Fruit fly (Drosophila melanogaster) whole organism, embryonic: ENCODE measurements around the gene CG13995.
A peak's percentile ranks its signal among the peaks of the same experiment; 100 is the strongest.

Experiments used
- ATbp ChIP-seq: fragments of 200-800 bp; sonication (Bioruptor generic); optimal IDR thresholded peaks from 2 replicates; lab custom pipeline; 2017; ENCODE audit warnings: missing biosample characterization, mild to moderate bottlenecking, missing genetic modification characterization, missing genetic modification reagents
- Asciz ChIP-seq: fragments of 200-800 bp; sonication (Bioruptor generic); optimal IDR thresholded peaks from 2 replicates; lab custom pipeline; 2017; ENCODE audit warnings: missing biosample characterization, mild to moderate bottlenecking, missing genetic modification characterization, missing genetic modification reagents
- Atf-2 ChIP-seq: fragments of 200-800 bp; sonication (Bioruptor generic); optimal IDR thresholded peaks from 2 replicates; lab custom pipeline; 2016; ENCODE audit warnings: missing biosample characterization, missing genetic modification characterization
- BEAF-32 ChIP-seq: fragments of 200-800 bp; sonication (Bioruptor generic); optimal IDR thresholded peaks from 3 replicates; lab custom pipeline; 2017; ENCODE audit warnings: missing biosample characterization, missing genetic modification characterization, mild to moderate bottlenecking, moderate library complexity, missing genetic modification reagents
- BtbVII ChIP-seq: fragments of 200-800 bp; sonication (Bioruptor generic); optimal IDR thresholded peaks from 3 replicates; lab custom pipeline; 2017; ENCODE audit warnings: missing biosample characterization, mild to moderate bottlenecking, missing genetic modification characterization
- CG10959 ChIP-seq: fragments of 200-800 bp; sonication (Bioruptor generic); IDR thresholded peaks from 2 replicates; pipeline ENCODE4 v1.3.6; 2022; ENCODE audit warnings: missing biosample characterization, missing genetic modification characterization
- CG11247 ChIP-seq: fragments of 200-800 bp; sonication (Bioruptor generic); IDR thresholded peaks from 2 replicates; pipeline ENCODE4 v1.3.6; 2022; ENCODE audit warnings: missing biosample characterization, missing genetic modification characterization
- CG11695 ChIP-seq: fragments of 200-800 bp; sonication (Bioruptor generic); IDR thresholded peaks from 3 replicates; pipeline ENCODE4 v1.3.6; 2022; ENCODE audit warnings: missing biosample characterization, missing genetic modification characterization
- CG11723 ChIP-seq: fragments of 200-800 bp; sonication (Bioruptor generic); optimal IDR thresholded peaks from 2 replicates; lab custom pipeline; 2017; ENCODE audit warnings: missing biosample characterization, mild to moderate bottlenecking, missing genetic modification characterization
- CG12071 ChIP-seq: fragments of 200-800 bp; sonication (Bioruptor generic); optimal IDR thresholded peaks from 3 replicates; lab custom pipeline; 2018; ENCODE audit warnings: missing biosample characterization, mild to moderate bottlenecking, missing genetic modification characterization
- CG12104 ChIP-seq: fragments of 200-800 bp; sonication (Bioruptor generic); optimal IDR thresholded peaks from 3 replicates; lab custom pipeline; 2016; ENCODE audit warnings: missing biosample characterization, missing genetic modification characterization
- CG16815 ChIP-seq: fragments of 200-800 bp; sonication (Bioruptor generic); optimal IDR thresholded peaks from 3 replicates; lab custom pipeline; 2017; ENCODE audit warnings: missing biosample characterization, mild to moderate bottlenecking, missing genetic modification characterization
- CG17612 ChIP-seq: fragments of 200-800 bp; sonication (Bioruptor generic); IDR thresholded peaks from 2 replicates; pipeline ENCODE4 v1.3.6; 2022; ENCODE audit warnings: missing biosample characterization, missing genetic modification characterization
- CG31388 ChIP-seq: fragments of 200-800 bp; sonication (Bioruptor generic); optimal IDR thresholded peaks from 2 replicates; lab custom pipeline; 2016; ENCODE audit warnings: missing biosample characterization, missing genetic modification characterization
- CG32532 ChIP-seq: fragments of 200-800 bp; sonication (Bioruptor generic); IDR thresholded peaks from 2 replicates; pipeline ENCODE4 v1.3.6; 2022; ENCODE audit warnings: missing biosample characterization, missing genetic modification characterization
- CG34224 ChIP-seq: fragments of 200-800 bp; sonication (Bioruptor generic); IDR thresholded peaks from 3 replicates; pipeline ENCODE4 v1.3.6; 2022; ENCODE audit warnings: missing biosample characterization, missing genetic modification characterization; ENCODE audit not compliant: partially characterized antibody
- CG4282 ChIP-seq: fragments of 200-800 bp; sonication (Bioruptor generic); optimal IDR thresholded peaks from 2 replicates; lab custom pipeline; 2016; ENCODE audit warnings: missing biosample characterization, missing genetic modification characterization
- CG4404 ChIP-seq: fragments of 200-800 bp; sonication (Bioruptor generic); IDR thresholded peaks from 2 replicates; pipeline ENCODE4 v1.3.6; 2022; ENCODE audit warnings: missing biosample characterization, missing genetic modification characterization
- CG6254 ChIP-seq: fragments of 200-800 bp; sonication (Bioruptor generic); optimal IDR thresholded peaks from 3 replicates; lab custom pipeline; 2017; ENCODE audit warnings: mild to moderate bottlenecking, missing biosample characterization, missing genetic modification reagents, missing genetic modification characterization
- CG6765 ChIP-seq: fragments of 200-800 bp; sonication (Bioruptor generic); optimal IDR thresholded peaks from 3 replicates; lab custom pipeline; 2017; ENCODE audit warnings: missing biosample characterization, mild to moderate bottlenecking, missing genetic modification characterization
- CG7271 ChIP-seq: fragments of 200-800 bp; sonication (Bioruptor generic); optimal IDR thresholded peaks from 2 replicates; lab custom pipeline; 2018; ENCODE audit warnings: missing biosample characterization, mild to moderate bottlenecking, missing genetic modification characterization, moderate library complexity
- CG7745 ChIP-seq: fragments of 200-800 bp; sonication (Bioruptor generic); optimal IDR thresholded peaks from 2 replicates; lab custom pipeline; 2018; ENCODE audit warnings: missing biosample characterization, mild to moderate bottlenecking, missing genetic modification characterization, moderate library complexity
- Camta ChIP-seq: fragments of 200-800 bp; sonication (Bioruptor generic); optimal IDR thresholded peaks from 2 replicates; lab custom pipeline; 2016; ENCODE audit warnings: missing biosample characterization, missing genetic modification characterization
- Chrac-16 ChIP-seq: fragments of 200-800 bp; sonication (Bioruptor generic); optimal IDR thresholded peaks from 3 replicates; lab custom pipeline; 2016; ENCODE audit warnings: missing biosample characterization, missing genetic modification characterization
- CoRest ChIP-seq: fragments of 200-800 bp; sonication (Bioruptor generic); optimal IDR thresholded peaks from 3 replicates; lab custom pipeline; 2018; ENCODE audit warnings: missing biosample characterization, mild to moderate bottlenecking, missing genetic modification characterization, moderate library complexity
- Deaf1 ChIP-seq: fragments of 200-800 bp; optimal IDR thresholded peaks from 3 replicates; lab custom pipeline; 2019; ENCODE audit warnings: missing biosample characterization, mild to moderate bottlenecking, missing genetic modification characterization, moderate library complexity
- Doc3 ChIP-seq: fragments of 200-800 bp; sonication (Bioruptor generic); IDR thresholded peaks from 3 replicates; pipeline ENCODE4 v1.3.6; 2022; ENCODE audit warnings: missing biosample characterization, missing genetic modification characterization; ENCODE audit not compliant: partially characterized antibody
- Hmx ChIP-seq: fragments of 200-800 bp; sonication (Bioruptor generic); optimal IDR thresholded peaks from 2 replicates; lab custom pipeline; 2016; ENCODE audit warnings: missing biosample characterization, missing genetic modification characterization
- Mad ChIP-seq: fragments of 200-800 bp; sonication (Bioruptor generic); optimal IDR thresholded peaks from 2 replicates; lab custom pipeline; 2016; ENCODE audit warnings: missing biosample characterization, missing genetic modification characterization
- PHDP ChIP-seq: fragments of 200-800 bp; sonication (Bioruptor generic); optimal IDR thresholded peaks from 3 replicates; lab custom pipeline; 2018; ENCODE audit warnings: missing biosample characterization, mild to moderate bottlenecking, missing genetic modification characterization, moderate library complexity
- ato ChIP-seq: fragments of 200-800 bp; sonication (Bioruptor generic); IDR thresholded peaks from 2 replicates; pipeline ENCODE4 v1.3.6; 2022; ENCODE audit warnings: missing biosample characterization, missing genetic modification characterization; ENCODE audit not compliant: partially characterized antibody
- chif ChIP-seq, 2 experiments: fragments of 200-800 bp; sonication (Bioruptor generic); optimal IDR thresholded peaks; 3 replicates each; lab custom pipeline; 2016; ENCODE audit warnings: missing biosample characterization in 2 of 2, missing genetic modification characterization in 2 of 2
- crc ChIP-seq: fragments of 200-800 bp; sonication (Bioruptor generic); optimal IDR thresholded peaks from 2 replicates; lab custom pipeline; 2016; ENCODE audit warnings: missing biosample characterization, missing genetic modification characterization
- danr ChIP-seq: fragments of 200-800 bp; sonication (Bioruptor generic); IDR thresholded peaks from 2 replicates; pipeline ENCODE4 v1.3.6; 2022; ENCODE audit warnings: missing biosample characterization, missing genetic modification characterization
- ewg ChIP-seq: fragments of 200-800 bp; sonication (Bioruptor generic); optimal IDR thresholded peaks from 3 replicates; lab custom pipeline; 2017; ENCODE audit warnings: mild to moderate bottlenecking, missing biosample characterization, missing genetic modification reagents, missing genetic modification characterization
- fd102C ChIP-seq: fragments of 200-800 bp; sonication (Bioruptor generic); optimal IDR thresholded peaks from 2 replicates; lab custom pipeline; 2018; ENCODE audit warnings: missing biosample characterization, mild to moderate bottlenecking, missing genetic modification characterization, moderate library complexity
- fru ChIP-seq: fragments of >200 bp; optimal IDR thresholded peaks from 2 replicates; lab custom pipeline; 2017
- gsb ChIP-seq: fragments of 200-800 bp; sonication (Bioruptor generic); IDR thresholded peaks from 2 replicates; pipeline ENCODE4 v1.3.6; 2022; ENCODE audit warnings: missing biosample characterization, missing genetic modification characterization
- gsb-n ChIP-seq: fragments of 200-800 bp; sonication (Bioruptor generic); optimal IDR thresholded peaks from 3 replicates; lab custom pipeline; 2018; ENCODE audit warnings: missing biosample characterization, mild to moderate bottlenecking, missing genetic modification characterization
- kah ChIP-seq: fragments of 200-800 bp; sonication (Bioruptor generic); optimal IDR thresholded peaks from 2 replicates; lab custom pipeline; 2018; ENCODE audit warnings: missing biosample characterization, mild to moderate bottlenecking, missing genetic modification characterization
- lmd ChIP-seq: fragments of 200-800 bp; sonication (Bioruptor generic); IDR thresholded peaks from 2 replicates; pipeline ENCODE4 v1.3.6; 2022; ENCODE audit warnings: missing biosample characterization, missing genetic modification characterization
- lola ChIP-seq, 3 experiments: fragments of >200 bp in 2 of 3; fragments of 200-800 bp in 1 of 3; sonication (Bioruptor generic) in 1 of 3; optimal IDR thresholded peaks; 2 replicates each; lab custom pipeline; 2017 to 2019; ENCODE audit warnings: missing biosample characterization in 3 of 3, missing genetic modification characterization in 3 of 3, mild to moderate bottlenecking in 1 of 3, moderate library complexity in 1 of 3
- nerfin-1 ChIP-seq: fragments of 200-800 bp; sonication (Bioruptor generic); optimal IDR thresholded peaks from 3 replicates; lab custom pipeline; 2019; ENCODE audit warnings: missing biosample characterization, mild to moderate bottlenecking, missing genetic modification characterization, moderate library complexity
- pb ChIP-seq: fragments of 200-800 bp; sonication (Bioruptor generic); optimal IDR thresholded peaks from 3 replicates; lab custom pipeline; 2016; ENCODE audit warnings: missing biosample characterization, missing genetic modification characterization
- repo ChIP-seq: fragments of 200-800 bp; sonication (Bioruptor generic); optimal IDR thresholded peaks from 2 replicates; lab custom pipeline; 2016; ENCODE audit warnings: missing biosample characterization, missing genetic modification characterization
- ro ChIP-seq: fragments of 200-800 bp; sonication (Bioruptor generic); IDR thresholded peaks from 2 replicates; pipeline ENCODE4 v1.3.6; 2022; ENCODE audit warnings: missing biosample characterization, missing genetic modification characterization
- schlank ChIP-seq: fragments of 200-800 bp; sonication (Bioruptor generic); optimal IDR thresholded peaks from 2 replicates; lab custom pipeline; 2018; ENCODE audit warnings: missing biosample characterization, mild to moderate bottlenecking, missing genetic modification characterization
- sens ChIP-seq: fragments of 200-800 bp; sonication (Bioruptor generic); peaks from one replicate; lab custom pipeline; 2016; ENCODE audit warnings: missing biosample characterization, missing genetic modification characterization
- seq ChIP-seq: fragments of 200-800 bp; sonication (Bioruptor generic); IDR thresholded peaks from 2 replicates; pipeline ENCODE4 v1.3.6; 2022; ENCODE audit warnings: missing biosample characterization, missing genetic modification characterization
- tap ChIP-seq: fragments of 200-800 bp; optimal IDR thresholded peaks from 3 replicates; lab custom pipeline; 2019; ENCODE audit warnings: missing biosample characterization, mild to moderate bottlenecking, missing genetic modification characterization, moderate library complexity
- vvl ChIP-seq: fragments of 200-800 bp; sonication (Bioruptor generic); IDR thresholded peaks from 2 replicates; pipeline ENCODE4 v1.3.6; 2022; ENCODE audit warnings: missing biosample characterization, missing genetic modification characterization

CG13995 gene

dm6 chr2L:6037830-6038229, 16.3 kb upstream of the CG13995 start, which contains the start of the genes CG9117 and CG31643 (continued):
- TF ChIP-seq kah (GFP tag; lab: Kevin White, UChicago) = peak; percentile 100
- peak; percentile 60; the same call in 2 of the 3 replicates for TF ChIP-seq CG34224 (GFP tag; lab: Robert Waterston, UW)
- TF ChIP-seq seq (GFP tag; lab: Robert Waterston, UW) = no peak
- TF ChIP-seq CG17612 (GFP tag; lab: Robert Waterston, UW) = no peak
- TF ChIP-seq CG11247 (GFP tag; lab: Robert Waterston, UW) = no peak
- TF ChIP-seq PHDP = peak; percentile 66
- no peak for TF ChIP-seq ato (GFP tag; lab: Robert Waterston, UW)
- TF ChIP-seq Atf-2 (GFP tag; lab: Kevin White, UChicago) = peak; percentile 2
- TF ChIP-seq CG6765 (GFP tag; lab: Kevin White, UChicago) = no peak
- TF ChIP-seq BtbVII = no peak
- TF ChIP-seq Asciz (GFP tag; lab: Kevin White, UChicago) = no peak
- TF ChIP-seq danr (GFP tag; lab: Robert Waterston, UW) = no peak
- TF ChIP-seq chif (GFP tag; optimal IDR thresholded peaks at IDR 0.05; lab: Kevin White, UChicago) = peak in 1 of 2 experiments; percentile 31
- TF ChIP-seq CG12104 (GFP tag; lab: Kevin White, UChicago) = peak; percentile 14
- TF ChIP-seq CG6254 (GFP tag; lab: Kevin White, UChicago) = no peak
- TF ChIP-seq lola (GFP tag; optimal IDR thresholded peaks at IDR 0.05; lab: Kevin White, UChicago) = peak in 1 of 3 experiments; percentile 45
- peak; percentile 25; the same call in 1 of the 2 replicates for TF ChIP-seq lmd (GFP tag; lab: Robert Waterston, UW)
- no peak for TF ChIP-seq CG11723 (GFP tag; lab: Kevin White, UChicago)
- TF ChIP-seq CG7745 (tag; lab: Kevin White, UChicago) = no peak
- peak; percentile 31; the same call in 1 of the 2 replicates for TF ChIP-seq vvl (GFP tag; lab: Robert Waterston, UW)
- peak; percentile 43; the same call in 1 of the 3 replicates for TF ChIP-seq CG11695
- TF ChIP-seq ATbp (GFP tag; lab: Kevin White, UChicago) = no peak
- no peak for TF ChIP-seq CG31388
- TF ChIP-seq gsb-n (tag; lab: Kevin White, UChicago) = no peak
- TF ChIP-seq fru (lab: Kevin White, UChicago) = no peak
- TF ChIP-seq CG4282 (GFP tag; lab: Kevin White, UChicago) = no peak
- TF ChIP-seq CG32532 (GFP tag; lab: Robert Waterston, UW) = peak; percentile 52
- TF ChIP-seq CG16815 (GFP tag; lab: Kevin White, UChicago) = no peak
- no peak for TF ChIP-seq repo (GFP tag; lab: Kevin White, UChicago)
- TF ChIP-seq fd102C (GFP tag; lab: Kevin White, UChicago) = no peak
- TF ChIP-seq CG10959 (GFP tag; lab: Robert Waterston, UW) = no peak
- TF ChIP-seq Doc3 = peak; percentile 31; the same call in 1 of the 3 replicates
- TF ChIP-seq CoRest = peak; percentile 42
- peak; percentile 61 for TF ChIP-seq nerfin-1
- peak; percentile 28 for TF ChIP-seq ewg
- TF ChIP-seq Deaf1 (tag; lab: Kevin White, UChicago) = no peak
- TF ChIP-seq sens (GFP tag; lab: Kevin White, UChicago) = peak; percentile 97
- TF ChIP-seq crc = peak; percentile 4
- TF ChIP-seq CG7271 (tag; lab: Kevin White, UChicago) = peak; percentile 35
- TF ChIP-seq Chrac-16 (GFP tag; lab: Kevin White, UChicago) = peak; percentile 31
- peak; percentile 31 for TF ChIP-seq BEAF-32 (GFP tag; lab: Kevin White, UChicago)
- no peak for TF ChIP-seq Hmx (GFP tag; lab: Kevin White, UChicago)
- TF ChIP-seq CG12071 (GFP tag; lab: Kevin White, UChicago) = no peak
- peak; percentile 62 for TF ChIP-seq Camta (GFP tag; lab: Kevin White, UChicago)
- peak; percentile 27 for TF ChIP-seq Mad (GFP tag; lab: Kevin White, UChicago)
- no peak for TF ChIP-seq pb (GFP tag; lab: Kevin White, UChicago)
- TF ChIP-seq tap (tag; lab: Kevin White, UChicago) = no peak
- TF ChIP-seq ro (GFP tag; lab: Robert Waterston, UW) = no peak
- TF ChIP-seq schlank (tag; lab: Kevin White, UChicago) = no peak
- no peak for TF ChIP-seq CG4404 (GFP tag; lab: Robert Waterston, UW)
- no peak for TF ChIP-seq gsb (GFP tag; lab: Robert Waterston, UW)
